Worm (Caenorhabditis elegans) whole organism, early embryonic: ENCODE measurements around the gene taf-6.2.

Experiments
- B0310.2 ChIP-seq: sonication (generic microtip); optimal IDR thresholded peaks from 2 replicates; lab custom pipeline; 2016; ENCODE audit warnings: mild to moderate bottlenecking, missing genetic modification characterization, missing compliant biosample characterization
- F13C5.2 ChIP-seq: sonication (generic microtip); optimal IDR thresholded peaks from 2 replicates; lab custom pipeline; 2017; ENCODE audit warnings: mild to moderate bottlenecking, missing genetic modification characterization, inconsistent platforms, missing compliant biosample characterization
- aly-1 ChIP-seq: sonication (generic microtip); optimal IDR thresholded peaks from 2 replicates; lab custom pipeline; 2016; ENCODE audit warnings: missing genetic modification characterization, missing compliant biosample characterization
- ama-1 ChIP-seq: fragments of 150-350 bp; optimal IDR thresholded peaks from 2 replicates; lab custom pipeline; 2014
- ceh-13 ChIP-seq: fragments of 200-800 bp; sonication (Bioruptor generic); optimal IDR thresholded peaks from 2 replicates; lab custom pipeline; 2018; ENCODE audit warnings: mild to moderate bottlenecking, missing genetic modification characterization, missing compliant biosample characterization
- ceh-36 ChIP-seq: sonication (generic microtip); optimal IDR thresholded peaks from 2 replicates; lab custom pipeline; 2016; ENCODE audit warnings: missing genetic modification characterization, inconsistent platforms, missing compliant biosample characterization
- ets-7 ChIP-seq: sonication (generic microtip); optimal IDR thresholded peaks from 2 replicates; lab custom pipeline; 2016; ENCODE audit warnings: missing genotype, missing genetic modification characterization, missing compliant biosample characterization
- flt-1 ChIP-seq: fragments of 200-800 bp; sonication (Bioruptor generic); IDR thresholded peaks from 2 replicates; pipeline ENCODE4 v1.3.6; 2022; ENCODE audit warnings: missing genetic modification characterization, missing compliant biosample characterization
- hmbx-1 ChIP-seq: sonication (generic microtip); optimal IDR thresholded peaks from 2 replicates; lab custom pipeline; 2016; ENCODE audit warnings: mild to moderate bottlenecking, missing genetic modification characterization, missing compliant biosample characterization
- hmg-4 ChIP-seq: fragments of 200-800 bp; sonication (Bioruptor generic); optimal IDR thresholded peaks from 2 replicates; lab custom pipeline; 2018; ENCODE audit warnings: mild to moderate bottlenecking, missing genetic modification characterization, missing compliant biosample characterization
- hnd-1 ChIP-seq: sonication (generic microtip); optimal IDR thresholded peaks from 2 replicates; lab custom pipeline; 2016; ENCODE audit warnings: missing genetic modification characterization, missing compliant biosample characterization
- pes-1 ChIP-seq: fragments of 200-800 bp; sonication (Bioruptor generic); IDR thresholded peaks from 2 replicates; pipeline ENCODE4 v1.3.6; 2022; ENCODE audit warnings: missing genetic modification reagents, missing genetic modification characterization, missing compliant biosample characterization
- scrt-1 ChIP-seq: fragments of 200-800 bp; sonication (Bioruptor generic); IDR thresholded peaks from 2 replicates; pipeline ENCODE4 v1.3.6; 2022; ENCODE audit warnings: missing genetic modification characterization, missing compliant biosample characterization
- sea-1 ChIP-seq: fragments of 200-800 bp; sonication (Bioruptor generic); conservative IDR thresholded peaks from 2 replicates; pipeline ENCODE4 v1.3.6; 2022; ENCODE audit warnings: missing genetic modification characterization, missing compliant biosample characterization
- tbx-11 ChIP-seq: fragments of 200-800 bp; sonication (Bioruptor generic); IDR thresholded peaks from 2 replicates; pipeline ENCODE4 v1.3.6; 2022; ENCODE audit warnings: missing genetic modification characterization, missing compliant biosample characterization
- tbx-37 ChIP-seq: fragments of 200-800 bp; sonication (Bioruptor generic); conservative IDR thresholded peaks from 2 replicates; pipeline ENCODE4 v1.3.6; 2022; ENCODE audit warnings: missing genetic modification reagents, missing genetic modification characterization, missing compliant biosample characterization
- tra-4 ChIP-seq: sonication (generic microtip); optimal IDR thresholded peaks from 2 replicates; lab custom pipeline; 2017; ENCODE audit warnings: missing genetic modification characterization, missing compliant biosample characterization

taf-6.2 gene

DNA sequence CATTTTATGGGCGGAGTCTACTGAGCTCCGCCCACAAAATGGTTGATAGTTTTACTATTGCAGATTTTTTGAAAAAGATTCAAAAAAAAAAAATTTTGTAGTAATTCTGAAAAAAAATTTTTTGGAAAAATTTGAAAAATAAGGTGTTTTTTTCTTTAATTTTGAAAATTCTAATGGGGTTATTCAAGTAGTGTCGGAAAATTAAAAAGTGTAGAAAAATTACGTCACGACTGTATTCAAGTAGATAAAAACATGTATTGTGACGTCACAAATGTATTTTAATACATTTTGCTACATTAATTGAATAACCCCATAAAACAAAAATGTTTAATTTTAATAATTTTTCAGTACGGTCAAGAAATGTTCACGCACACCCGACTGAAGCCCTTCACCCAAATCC, 38.8 kb upstream of the taf-6.2 start:
- TF ChIP-seq tbx-11 (GFP tag; lab: Robert Waterston, UW): no peak
- TF ChIP-seq ama-1 (lab: Kevin White, UChicago): no peak
- TF ChIP-seq flt-1: no peak
- no peak for TF ChIP-seq sea-1
- TF ChIP-seq hmbx-1 (tag; lab: Kevin White, UChicago): no peak
- no peak for TF ChIP-seq ets-7 (tag; lab: Kevin White, UChicago)
- no peak for TF ChIP-seq ceh-36 (tag; lab: Kevin White, UChicago)
- no peak for TF ChIP-seq tra-4 (tag; lab: Kevin White, UChicago)
- no peak for TF ChIP-seq hmg-4 (GFP tag; lab: Kevin White, UChicago)
- TF ChIP-seq hnd-1 (tag; lab: Kevin White, UChicago): no peak
- TF ChIP-seq B0310.2 (tag; lab: Kevin White, UChicago): no peak
- no peak for TF ChIP-seq scrt-1 (GFP tag; lab: Robert Waterston, UW)
- TF ChIP-seq tbx-37 (GFP tag; lab: Robert Waterston, UW): no peak
- TF ChIP-seq F13C5.2 (tag; lab: Kevin White, UChicago): no peak
- no peak for TF ChIP-seq pes-1 (GFP tag; lab: Robert Waterston, UW)
- no peak for TF ChIP-seq ceh-13 (GFP tag; lab: Kevin White, UChicago)
- no peak for TF ChIP-seq aly-1 (tag; lab: Kevin White, UChicago)

ce11 chrIV:3731430-3731829, 36.9 kb upstream of the taf-6.2 start:
- TF ChIP-seq aly-1 (tag; lab: Kevin White, UChicago): no peak
- TF ChIP-seq ets-7 (tag; lab: Kevin White, UChicago): no peak
- TF ChIP-seq hmbx-1 (tag; lab: Kevin White, UChicago): no peak
- TF ChIP-seq ceh-13 (GFP tag; lab: Kevin White, UChicago): no peak
- no peak for TF ChIP-seq hmg-4 (GFP tag; lab: Kevin White, UChicago)
- TF ChIP-seq pes-1 (GFP tag; lab: Robert Waterston, UW): no peak

- peak; percentile 78 for TF ChIP-seq F13C5.2 (tag; lab: Kevin White, UChicago)
- TF ChIP-seq hmg-4 (GFP tag; lab: Kevin White, UChicago): peak; percentile 21
- TF ChIP-seq tbx-37 (GFP tag; lab: Robert Waterston, UW): no peak
Observed at ce11 chrIV:3725845-3726244, 31.3 kb upstream of the taf-6.2 start, which contains the start of gene smgl-2. Gene smgl-2 (plus strand): TSS chrIV:3726164.

DNA sequence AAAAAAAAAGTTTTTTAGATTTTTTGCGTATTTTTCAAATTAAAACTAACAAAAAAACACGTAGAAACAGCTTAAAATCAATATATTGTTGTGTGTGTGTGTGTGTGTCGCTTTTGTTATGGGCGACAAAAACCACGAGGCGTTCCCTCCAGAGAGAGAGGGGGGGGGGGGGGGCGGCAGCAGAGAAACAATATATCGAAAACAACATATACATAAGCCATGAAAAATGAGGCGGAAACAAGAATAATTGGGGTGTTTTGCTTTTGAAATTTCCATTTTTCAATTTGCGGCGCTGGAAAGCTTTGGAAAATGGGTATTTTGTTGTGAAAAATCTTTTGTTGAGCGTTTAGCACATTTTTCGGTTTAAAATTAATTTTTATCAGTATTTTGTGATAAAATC, 30.8 kb upstream of the taf-6.2 start, which contains the start of gene Y37E11AM.2:
Y37E11AM.2 (minus strand) TSS at position 101 of the 400 bp plus-strand sequence.
- TF ChIP-seq ama-1 (lab: Kevin White, UChicago) (no peak), F13C5.2 (tag; lab: Kevin White, UChicago) (no peak), sea-1 (no peak), pes-1 (GFP tag; lab: Robert Waterston, UW) (no peak), B0310.2 (tag; lab: Kevin White, UChicago) (no peak), ceh-13 (GFP tag; lab: Kevin White, UChicago) (no peak), hnd-1 (tag; lab: Kevin White, UChicago) (no peak), tbx-11 (GFP tag; lab: Robert Waterston, UW) (no peak), aly-1 (tag; lab: Kevin White, UChicago) (no peak), tbx-37 (GFP tag; lab: Robert Waterston, UW) (no peak), hmbx-1 (tag; lab: Kevin White, UChicago) (no peak), tra-4 (tag; lab: Kevin White, UChicago) (no peak)

- TF ChIP-seq tbx-37 (GFP tag; lab: Robert Waterston, UW) (no peak), hmg-4 (GFP tag; lab: Kevin White, UChicago) (no peak), tra-4 (tag; lab: Kevin White, UChicago) (no peak), B0310.2 (tag; lab: Kevin White, UChicago) (no peak), F13C5.2 (tag; lab: Kevin White, UChicago) (no peak), ama-1 (lab: Kevin White, UChicago) (no peak), ceh-36 (tag; lab: Kevin White, UChicago) (no peak), pes-1 (GFP tag; lab: Robert Waterston, UW) (no peak), flt-1 (no peak), tbx-11 (GFP tag; lab: Robert Waterston, UW) (no peak), hnd-1 (tag; lab: Kevin White, UChicago) (no peak), hmbx-1 (tag; lab: Kevin White, UChicago) (no peak), ets-7 (tag; lab: Kevin White, UChicago) (no peak), aly-1 (tag; lab: Kevin White, UChicago) (no peak), scrt-1 (GFP tag; lab: Robert Waterston, UW) (no peak), sea-1 (no peak), ceh-13 (GFP tag; lab: Kevin White, UChicago) (no peak)
Observed at ce11 chrIV:3722690-3723089, 28.2 kb upstream of the taf-6.2 start, which contains the start of gene Y37E11AM.4. Gene Y37E11AM.4 (minus strand): TSS chrIV:3722790.

ce11 chrIV:3721973-3722372, 27.4 kb upstream of the taf-6.2 start:
- TF ChIP-seq tra-4 (tag; lab: Kevin White, UChicago) (no peak), tbx-37 (GFP tag; lab: Robert Waterston, UW) (no peak), ceh-36 (tag; lab: Kevin White, UChicago) (no peak), hnd-1 (tag; lab: Kevin White, UChicago) (no peak), tbx-11 (GFP tag; lab: Robert Waterston, UW) (no peak)

- TF ChIP-seq B0310.2 (tag; lab: Kevin White, UChicago) (no peak), ets-7 (tag; lab: Kevin White, UChicago) (no peak), hmg-4 (GFP tag; lab: Kevin White, UChicago) (no peak), hnd-1 (tag; lab: Kevin White, UChicago) (no peak), aly-1 (tag; lab: Kevin White, UChicago) (no peak), pes-1 (GFP tag; lab: Robert Waterston, UW) (no peak), flt-1 (no peak), tra-4 (tag; lab: Kevin White, UChicago) (no peak), ama-1 (lab: Kevin White, UChicago) (no peak), ceh-36 (tag; lab: Kevin White, UChicago) (no peak), scrt-1 (GFP tag; lab: Robert Waterston, UW) (no peak), tbx-11 (GFP tag; lab: Robert Waterston, UW) (no peak), hmbx-1 (tag; lab: Kevin White, UChicago) (no peak), F13C5.2 (tag; lab: Kevin White, UChicago) (no peak), sea-1 (no peak), tbx-37 (GFP tag; lab: Robert Waterston, UW) (no peak), ceh-13 (GFP tag; lab: Kevin White, UChicago) (no peak)
Observed at ce11 chrIV:3720644-3721043, 26.1 kb upstream of the taf-6.2 start.
